Worm (Caenorhabditis elegans) whole organism, L1 larva: ENCODE results near the gene lact-5.
"Not testable (repeated sequence)": the region's sequence is repeated elsewhere in the genome, so short reads cannot be mapped to it uniquely, and the experiment has no call there.

Experiments used
- F16B12.6 ChIP-seq: fragments of 150-350 bp; optimal IDR thresholded peaks from 2 replicates; lab custom pipeline; 2014; ENCODE audit warnings: missing biosample characterization, missing genetic modification characterization
- aly-2 ChIP-seq: fragments of 150-350 bp; optimal IDR thresholded peaks from 2 replicates; lab custom pipeline; 2014; ENCODE audit warnings: missing biosample characterization, missing genetic modification characterization
- ama-1 ChIP-seq: fragments of 150-350 bp; optimal IDR thresholded peaks from 2 replicates; lab custom pipeline; 2014
- blmp-1 ChIP-seq: fragments of 150-350 bp; optimal IDR thresholded peaks from 2 replicates; lab custom pipeline; 2014; ENCODE audit warnings: missing biosample characterization, missing genetic modification characterization
- ceh-88 ChIP-seq: fragments of 200-800 bp; sonication (Bioruptor generic); IDR thresholded peaks from 2 replicates; pipeline ENCODE4 v1.3.6; 2022; ENCODE audit warnings: missing genetic modification characterization, missing compliant biosample characterization
- dpl-1 ChIP-seq, 3 experiments: fragments of 150-350 bp in 2 of 3; sonication (generic microtip) in 1 of 3; optimal IDR thresholded peaks; 2 replicates each; lab custom pipeline; 2014 to 2017; ENCODE audit warnings: missing biosample characterization in 3 of 3, missing genetic modification characterization in 3 of 3, missing genetic modification reagents in 3 of 3
- dsc-1 ChIP-seq: sonication (generic microtip); optimal IDR thresholded peaks from 2 replicates; lab custom pipeline; 2016; ENCODE audit warnings: mild to moderate bottlenecking, missing genetic modification characterization, missing compliant biosample characterization
- efl-1 ChIP-seq, 4 experiments: fragments of 150-350 bp; optimal IDR thresholded peaks in 3 of 4; peaks in 1 of 4; 1 replicate in 1 of 4; 2 replicates in 3 of 4; lab custom pipeline; 2014; ENCODE audit warnings: missing biosample characterization in 2 of 4, missing genetic modification characterization in 2 of 4, missing genetic modification reagents in 2 of 4
- efl-3 ChIP-seq: fragments of 200-800 bp; sonication (Bioruptor generic); optimal IDR thresholded peaks from 2 replicates; lab custom pipeline; 2018; ENCODE audit warnings: mild to moderate bottlenecking, missing genetic modification characterization, missing compliant biosample characterization
- egl-13 ChIP-seq: sonication (generic microtip); optimal IDR thresholded peaks from 2 replicates; lab custom pipeline; 2016; ENCODE audit warnings: missing genotype, missing genetic modification reagents, missing genetic modification characterization, missing compliant biosample characterization
- elt-2 ChIP-seq: sonication (generic microtip); optimal IDR thresholded peaks from 2 replicates; lab custom pipeline; 2016; ENCODE audit warnings: missing genetic modification characterization, mild to moderate bottlenecking, inconsistent platforms, missing compliant biosample characterization, missing genetic modification reagents
- elt-3 ChIP-seq, 6 experiments: fragments of 150-350 bp in 1 of 6; sonication (generic microtip); optimal IDR thresholded peaks; 2 replicates each; lab custom pipeline; 2017 to 2018; ENCODE audit warnings: missing biosample characterization in 6 of 6, missing genetic modification characterization in 6 of 6, inconsistent platforms in 1 of 6
- ets-5 ChIP-seq: fragments of 200-800 bp; sonication (Bioruptor generic); IDR thresholded peaks from 2 replicates; pipeline ENCODE4 v1.3.6; 2022; ENCODE audit warnings: missing genetic modification characterization, missing compliant biosample characterization
- fkh-8 ChIP-seq: sonication (generic microtip); optimal IDR thresholded peaks from 2 replicates; lab custom pipeline; 2016; ENCODE audit warnings: mild to moderate bottlenecking, missing genetic modification characterization, missing compliant biosample characterization
- hpl-2 ChIP-seq: fragments of 150-350 bp; optimal IDR thresholded peaks from 2 replicates; lab custom pipeline; 2014; ENCODE audit warnings: missing biosample characterization, missing genetic modification reagents, missing genetic modification characterization
- isw-1 ChIP-seq: fragments of 200-800 bp; sonication (Bioruptor generic); IDR thresholded peaks from 2 replicates; pipeline ENCODE4 v1.3.6; 2022; ENCODE audit warnings: missing genetic modification characterization, missing compliant biosample characterization
- lin-13 ChIP-seq: fragments of 150-350 bp; optimal IDR thresholded peaks from 2 replicates; lab custom pipeline; 2014; ENCODE audit warnings: missing biosample characterization, missing genetic modification reagents, missing genetic modification characterization
- lin-14 ChIP-seq: fragments of 200-800 bp; sonication (Bioruptor generic); optimal IDR thresholded peaks from 2 replicates; lab custom pipeline; 2018; ENCODE audit warnings: mild to moderate bottlenecking, missing genetic modification characterization, moderate library complexity, missing compliant biosample characterization
- lin-35 ChIP-seq, 2 experiments: fragments of 150-350 bp; optimal IDR thresholded peaks; 2 replicates each; lab custom pipeline; 2014; ENCODE audit warnings: missing biosample characterization in 2 of 2, missing genetic modification characterization in 2 of 2, missing genetic modification reagents in 2 of 2
- mab-9 ChIP-seq: fragments of 200-800 bp; sonication (Bioruptor generic); IDR thresholded peaks from 2 replicates; pipeline ENCODE4 v1.3.6; 2022; ENCODE audit warnings: missing genetic modification reagents, missing genetic modification characterization, missing compliant biosample characterization
- mep-1 ChIP-seq: fragments of 150-350 bp; optimal IDR thresholded peaks from 2 replicates; lab custom pipeline; 2014; ENCODE audit warnings: missing biosample characterization, missing genetic modification characterization
- nhr-11 ChIP-seq: fragments of 150-350 bp; optimal IDR thresholded peaks from 2 replicates; lab custom pipeline; 2014; ENCODE audit warnings: missing biosample characterization, missing genetic modification characterization
- nhr-19 ChIP-seq: fragments of 200-800 bp; sonication (Bioruptor generic); conservative IDR thresholded peaks from 2 replicates; pipeline ENCODE4 v1.3.6; 2022; ENCODE audit warnings: missing genetic modification characterization, missing compliant biosample characterization
- nhr-20 ChIP-seq: sonication (generic microtip); optimal IDR thresholded peaks from 2 replicates; lab custom pipeline; 2016; ENCODE audit warnings: mild to moderate bottlenecking, missing genetic modification characterization, missing compliant biosample characterization
- nhr-90 ChIP-seq: sonication (generic microtip); optimal IDR thresholded peaks from 2 replicates; lab custom pipeline; 2016; ENCODE audit warnings: mild to moderate bottlenecking, missing genetic modification characterization, missing compliant biosample characterization; ENCODE audit not compliant: poor library complexity
- pqm-1 ChIP-seq: sonication (generic microtip); optimal IDR thresholded peaks from 3 replicates; lab custom pipeline; 2017; ENCODE audit warnings: missing biosample characterization, missing genetic modification characterization
- snu-23 ChIP-seq: sonication (generic microtip); optimal IDR thresholded peaks from 2 replicates; lab custom pipeline; 2016; ENCODE audit warnings: missing genetic modification characterization, missing compliant biosample characterization
- sox-4 ChIP-seq: sonication (generic microtip); optimal IDR thresholded peaks from 2 replicates; lab custom pipeline; 2016; ENCODE audit warnings: missing genetic modification characterization, missing compliant biosample characterization
- tlp-1 ChIP-seq: fragments of 150-350 bp; optimal IDR thresholded peaks from 2 replicates; lab custom pipeline; 2014; ENCODE audit warnings: missing biosample characterization, missing genetic modification characterization
- unc-130 ChIP-seq: fragments of 150-350 bp; optimal IDR thresholded peaks from 2 replicates; lab custom pipeline; 2017; ENCODE audit warnings: missing biosample characterization, missing genetic modification characterization, inconsistent platforms
- unc-62 ChIP-seq: fragments of 150-350 bp; optimal IDR thresholded peaks from 2 replicates; lab custom pipeline; 2014; ENCODE audit warnings: missing biosample characterization, missing genetic modification reagents, missing genetic modification characterization
- zip-4 ChIP-seq: fragments of 200-800 bp; sonication (Bioruptor generic); optimal IDR thresholded peaks from 2 replicates; lab custom pipeline; 2018; ENCODE audit warnings: mild to moderate bottlenecking, missing genetic modification characterization, moderate library complexity, missing compliant biosample characterization

lact-5 gene

ce11 chrII:4863357-4863756 lies 41.8 kb upstream of the lact-5 start, which contains the start of the genes mpst-4 and F11G11.14:
TSS of gene mpst-4 (minus strand) at chrII:4863457.
TSS of gene F11G11.14 (plus strand) at chrII:4863681.
- TF ChIP-seq ceh-88 (GFP tag; lab: Robert Waterston, UW) (no peak), nhr-11 (tag; lab: Kevin White, UChicago) (no peak), lin-13 (GFP tag; lab: Kevin White, UChicago) (no peak), fkh-8 (tag; lab: Kevin White, UChicago) (no peak), efl-3 (GFP tag; lab: Kevin White, UChicago) (no peak), pqm-1 (tag; lab: Kevin White, UChicago) (no peak), egl-13 (no peak), sox-4 (tag; lab: Kevin White, UChicago) (no peak), ama-1 (lab: Kevin White, UChicago) (no peak), unc-62 (GFP tag; lab: Kevin White, UChicago) (no peak)

- not testable (repeated sequence) for TF ChIP-seq mep-1; tlp-1 (tag; lab: Kevin White, UChicago); sox-4 (tag; lab: Kevin White, UChicago)
These were observed 38.7 kb upstream of the lact-5 start, which contains the start of the genes nspd-5 and F11G11.4 for ce11 chrII:4860260-4860659. TSS of gene nspd-5 (minus strand) at chrII:4860360. TSS of gene F11G11.4 (plus strand) at chrII:4860594.

ce11 chrII:4858906-4859411 lies 37.4 kb upstream of the lact-5 start:
- TF ChIP-seq efl-1 (optimal IDR thresholded peaks at IDR 0.05; lab: Kevin White, UChicago) (no peak), efl-1 (GFP tag; optimal IDR thresholded peaks at IDR 0.05 in 1 of 2; lab: Kevin White, UChicago) (peak in 1 of 2 experiments; percentile 85), blmp-1 (tag; lab: Kevin White, UChicago) (peak; percentile 0), ets-5 (GFP tag; lab: Robert Waterston, UW) (no peak)

- TF ChIP-seq lin-14 (GFP tag; lab: Kevin White, UChicago) = no peak
- no peak for TF ChIP-seq unc-130 (tag; lab: Kevin White, UChicago)
- TF ChIP-seq efl-1 (optimal IDR thresholded peaks at IDR 0.05; lab: Kevin White, UChicago) = no peak
- peak in 1 of 2 experiments; percentile 29 for TF ChIP-seq efl-1 (GFP tag; optimal IDR thresholded peaks at IDR 0.05 in 1 of 2; lab: Kevin White, UChicago)
- TF ChIP-seq dpl-1 (GFP tag; optimal IDR thresholded peaks at IDR 0.05; lab: Kevin White, UChicago) = no peak
These were observed 36.4 kb upstream of the lact-5 start, which contains the start of gene F11G11.5 for ce11 chrII:4857873-4858364. TSS of gene F11G11.5 (plus strand) at chrII:4857923.

- TF ChIP-seq lin-35 (GFP tag; optimal IDR thresholded peaks at IDR 0.05; lab: Kevin White, UChicago) (peak in 1 of 2 experiments; percentile 25), blmp-1 (tag; lab: Kevin White, UChicago) (peak; percentile 32), elt-2 (tag; lab: Kevin White, UChicago) (peak; percentile 85), dsc-1 (tag; lab: Kevin White, UChicago) (no peak), mab-9 (no peak), aly-2 (tag; lab: Kevin White, UChicago) (no peak), unc-130 (tag; lab: Kevin White, UChicago) (peak; percentile 5), nhr-90 (tag; lab: Kevin White, UChicago) (peak; percentile 6), F16B12.6 (tag; lab: Kevin White, UChicago) (no peak), hpl-2 (GFP tag; lab: Kevin White, UChicago) (no peak), nhr-20 (tag; lab: Kevin White, UChicago) (peak; percentile 32), sox-4 (tag; lab: Kevin White, UChicago) (no peak), efl-1 (optimal IDR thresholded peaks at IDR 0.05; lab: Kevin White, UChicago) (no peak), efl-1 (GFP tag; optimal IDR thresholded peaks at IDR 0.05 in 1 of 2; lab: Kevin White, UChicago) (peak in 1 of 2 experiments; percentile 69), isw-1 (GFP tag; lab: Robert Waterston, UW) (no peak), elt-3 (tag; optimal IDR thresholded peaks at IDR 0.05; lab: Kevin White, UChicago) (peak in 1 of 6 experiments; percentile 45), nhr-19 (no peak), lin-14 (GFP tag; lab: Kevin White, UChicago) (peak; percentile 8), zip-4 (GFP tag; lab: Kevin White, UChicago) (no peak), snu-23 (peak; percentile 4)
- TF ChIP-seq, all 84 proteins: peak for 10
These were observed 35.5 kb upstream of the lact-5 start for ce11 chrII:4857086-4857485.
